Worm (Caenorhabditis elegans) whole organism, L3 larva: ENCODE measurements around the gene srx-34.

ENCODE experiments used
- ama-1 ChIP-seq: fragments of 150-350 bp; optimal IDR thresholded peaks from 2 replicates; lab custom pipeline; 2018
- ceh-28 ChIP-seq: fragments of 150-350 bp; optimal IDR thresholded peaks from 2 replicates; lab custom pipeline; 2014; ENCODE audit warnings: missing biosample characterization, missing genetic modification reagents, missing genetic modification characterization
- egl-27 ChIP-seq: sonication (generic microtip); optimal IDR thresholded peaks from 4 replicates; lab custom pipeline; 2017; ENCODE audit warnings: missing biosample characterization, missing genetic modification reagents, missing genetic modification characterization
- fos-1 ChIP-seq: fragments of 150-350 bp; optimal IDR thresholded peaks from 2 replicates; lab custom pipeline; 2014; ENCODE audit warnings: missing biosample characterization, missing genetic modification characterization
- hmg-11 ChIP-seq: sonication (generic microtip); optimal IDR thresholded peaks from 2 replicates; lab custom pipeline; 2016; ENCODE audit warnings: missing genetic modification characterization, missing compliant biosample characterization
- lin-39 ChIP-seq: fragments of 150-350 bp; optimal IDR thresholded peaks from 2 replicates; lab custom pipeline; 2018; ENCODE audit warnings: missing biosample characterization, missing genetic modification reagents, missing genetic modification characterization
- mdl-1 ChIP-seq: fragments of 150-350 bp; optimal IDR thresholded peaks from 2 replicates; lab custom pipeline; 2014; ENCODE audit warnings: missing biosample characterization, missing genetic modification characterization
- nhr-12 ChIP-seq: fragments of 150-350 bp; optimal IDR thresholded peaks from 2 replicates; lab custom pipeline; 2014; ENCODE audit warnings: missing biosample characterization, missing genetic modification characterization
- nhr-237 ChIP-seq: fragments of 150-350 bp; optimal IDR thresholded peaks from 2 replicates; lab custom pipeline; 2014; ENCODE audit warnings: missing biosample characterization, missing genetic modification characterization
- nhr-25 ChIP-seq: sonication (generic microtip); optimal IDR thresholded peaks from 2 replicates; lab custom pipeline; 2017; ENCODE audit warnings: missing biosample characterization, missing genetic modification characterization
- unc-62 ChIP-seq: fragments of 150-350 bp; sonication (generic microtip); optimal IDR thresholded peaks from 4 replicates; lab custom pipeline; 2014; ENCODE audit warnings: missing biosample characterization, missing genetic modification reagents, missing genetic modification characterization
- ztf-11 ChIP-seq: fragments of 150-350 bp; optimal IDR thresholded peaks from 2 replicates; lab custom pipeline; 2014; ENCODE audit warnings: missing biosample characterization, missing genetic modification characterization
- ztf-4 ChIP-seq: fragments of 150-350 bp; optimal IDR thresholded peaks from 2 replicates; lab custom pipeline; 2014; ENCODE audit warnings: missing biosample characterization, missing genetic modification characterization

DNA sequence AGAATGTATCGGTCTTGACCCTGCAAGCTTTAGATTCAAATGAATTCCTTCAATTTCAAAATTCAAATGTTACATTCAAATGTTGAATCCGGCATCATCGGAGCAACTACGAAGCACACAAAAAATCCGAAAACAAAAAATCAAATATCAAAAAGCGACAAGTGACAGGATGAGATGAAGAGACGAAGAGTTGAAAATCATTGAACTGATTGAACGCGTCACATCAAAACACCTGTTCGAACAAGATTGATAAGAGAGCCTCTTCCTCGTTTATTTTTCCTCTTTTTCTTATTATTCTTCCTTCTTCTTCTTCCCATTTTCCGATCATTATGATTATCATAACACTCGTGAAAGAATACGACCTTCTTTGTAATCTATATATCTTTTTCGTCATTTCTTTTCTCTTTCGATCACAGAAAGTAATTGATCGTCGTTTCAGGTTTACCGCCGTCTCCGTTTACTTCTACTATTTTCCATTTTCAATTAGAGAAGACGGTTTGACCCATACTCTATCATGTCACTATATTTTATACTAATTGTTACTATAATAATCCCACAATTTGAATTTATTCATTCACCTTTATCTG is 34.5 kb downstream of the srx-34 start, which contains the start of gene VC5.2:
- TF ChIP-seq fos-1 (tag; lab: Kevin White, UChicago) (no peak), egl-27 (tag; lab: Kevin White, UChicago) (no peak), ztf-4 (tag; lab: Kevin White, UChicago) (no peak), hmg-11 (no peak), nhr-237 (tag; lab: Kevin White, UChicago) (no peak), ama-1 (lab: Kevin White, UChicago) (no peak), nhr-12 (tag; lab: Kevin White, UChicago) (no peak), nhr-25 (tag; lab: Kevin White, UChicago) (no peak), mdl-1 (tag; lab: Kevin White, UChicago) (no peak), ztf-11 (tag; lab: Kevin White, UChicago) (no peak), ceh-28 (tag; lab: Kevin White, UChicago) (peak; percentile 18), lin-39 (tag; lab: Kevin White, UChicago) (no peak), unc-62 (GFP tag; lab: Kevin White, UChicago) (no peak)
